Worm (Caenorhabditis elegans) whole organism, L4 larva: ENCODE results near the gene C17G10.6.
"Not testable (repeated sequence)": the region's sequence is repeated elsewhere in the genome, so short reads cannot be mapped to it uniquely, and the experiment has no call there.

Experiments
- ZK546.5 ChIP-seq, 2 experiments: sonication (generic microtip); optimal IDR thresholded peaks; 2 replicates each; lab custom pipeline; 2017; ENCODE audit warnings: missing biosample characterization in 2 of 2, missing genetic modification characterization in 2 of 2
- ama-1 ChIP-seq: fragments of 150-350 bp; optimal IDR thresholded peaks from 2 replicates; lab custom pipeline; 2014; ENCODE audit warnings: inconsistent platforms, mixed read lengths
- ceh-32 ChIP-seq: sonication (generic microtip); optimal IDR thresholded peaks from 2 replicates; lab custom pipeline; 2016; ENCODE audit warnings: mild to moderate bottlenecking, missing genetic modification characterization, missing compliant biosample characterization; ENCODE audit not compliant: poor library complexity
- ces-1 ChIP-seq: fragments of 150-350 bp; sonication (generic microtip); optimal IDR thresholded peaks from 4 replicates; lab custom pipeline; 2014; ENCODE audit warnings: missing biosample characterization, missing genetic modification reagents, missing genetic modification characterization
- nhr-237 ChIP-seq: sonication (generic microtip); optimal IDR thresholded peaks from 2 replicates; lab custom pipeline; 2017; ENCODE audit warnings: missing biosample characterization, missing genetic modification characterization
- pha-4 ChIP-seq, 2 experiments: fragments of 150-350 bp in 1 of 2; fragments of 200-800 bp in 1 of 2; sonication (Bioruptor generic) in 1 of 2; IDR thresholded peaks in 1 of 2; optimal IDR thresholded peaks in 1 of 2; 2 replicates each; pipeline versions ENCODE4 v1.3.6 to Lab custom; 2014 to 2022; ENCODE audit warnings: missing genetic modification characterization in 2 of 2, missing genetic modification reagents in 2 of 2, missing biosample characterization in 1 of 2, missing compliant biosample characterization in 1 of 2
- tra-1 ChIP-seq: fragments of 200-800 bp; sonication (Bioruptor generic); IDR thresholded peaks from 2 replicates; pipeline ENCODE4 v1.3.6; 2022; ENCODE audit warnings: missing genetic modification reagents, missing genetic modification characterization, missing compliant biosample characterization
- zag-1 ChIP-seq: fragments of 150-350 bp; optimal IDR thresholded peaks from 2 replicates; lab custom pipeline; 2014; ENCODE audit warnings: missing biosample characterization, missing genetic modification characterization

DNA sequence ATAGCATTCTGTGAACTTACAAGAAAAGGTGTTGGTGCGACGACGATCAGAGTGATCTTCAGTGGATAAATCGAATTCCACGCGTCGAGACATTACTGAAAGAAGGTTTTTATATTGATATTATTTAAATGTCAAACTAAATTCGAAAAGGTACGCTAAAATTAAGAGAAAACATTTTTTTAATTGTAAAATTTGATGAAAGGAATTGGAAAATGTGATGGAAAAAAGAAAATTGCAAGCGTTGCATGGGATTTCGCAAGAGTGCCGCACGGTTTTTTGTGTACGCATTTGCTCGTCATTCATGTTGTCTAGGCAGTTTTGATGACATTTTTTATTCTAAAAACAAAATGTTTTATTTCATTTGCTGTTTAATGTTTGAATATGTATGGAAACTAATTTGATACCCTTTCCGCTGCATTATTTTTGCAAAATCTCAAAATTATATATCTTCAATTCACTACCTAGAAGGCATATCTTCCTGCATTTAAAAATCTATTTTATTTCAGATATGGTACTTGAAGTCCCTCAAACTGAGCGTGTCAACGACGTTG, 27.8 kb upstream of the C17G10.6 start, which contains the start of the genes F59E12.6 and npl-4.1:
- not testable (repeated sequence) for TF ChIP-seq nhr-237 (tag; lab: Kevin White, UChicago); ZK546.5 (tag; optimal IDR thresholded peaks at IDR 0.05; lab: Kevin White, UChicago); ces-1 (GFP tag; lab: Kevin White, UChicago); pha-4 (GFP tag; IDR thresholded peaks at IDR 0.05; lab: Robert Waterston, UW); pha-4 (tag; optimal IDR thresholded peaks at IDR 0.05; lab: Kevin White, UChicago); zag-1; ceh-32 (tag; lab: Kevin White, UChicago); tra-1 (GFP tag; lab: Robert Waterston, UW); ama-1 (lab: Kevin White, UChicago)
